Worm (Caenorhabditis elegans) whole organism, late embryonic: Measurements from ENCODE around the gene C24F3.2.

ENCODE experiments used
- K02D7.2 ChIP-seq: sonication (generic microtip); optimal IDR thresholded peaks from 2 replicates; lab custom pipeline; 2017; ENCODE audit warnings: mild to moderate bottlenecking, missing genetic modification characterization, missing compliant biosample characterization
- T23F11.4 ChIP-seq: fragments of 200-800 bp; sonication (Bioruptor generic); optimal IDR thresholded peaks from 2 replicates; lab custom pipeline; 2018; ENCODE audit warnings: mild to moderate bottlenecking, missing genetic modification characterization, missing compliant biosample characterization
- ahr-1 ChIP-seq: sonication (generic microtip); optimal IDR thresholded peaks from 2 replicates; lab custom pipeline; 2016; ENCODE audit warnings: missing genetic modification characterization, missing compliant biosample characterization
- ceh-22 ChIP-seq: sonication (generic microtip); optimal IDR thresholded peaks from 2 replicates; lab custom pipeline; 2017; ENCODE audit warnings: missing biosample characterization, missing genetic modification characterization
- dve-1 ChIP-seq: sonication (generic microtip); optimal IDR thresholded peaks from 2 replicates; lab custom pipeline; 2017; ENCODE audit warnings: antibody characterized with exemption, mild to moderate bottlenecking, missing genetic modification characterization, missing compliant biosample characterization
- fax-1 ChIP-seq: sonication (generic microtip); optimal IDR thresholded peaks from 2 replicates; lab custom pipeline; 2016; ENCODE audit warnings: missing genotype, missing genetic modification characterization, missing compliant biosample characterization
- fkh-10 ChIP-seq: fragments of 150-350 bp; optimal IDR thresholded peaks from 2 replicates; lab custom pipeline; 2014; ENCODE audit warnings: missing biosample characterization, missing genetic modification reagents, missing genetic modification characterization
- hlh-13 ChIP-seq: fragments of 200-800 bp; sonication (Bioruptor generic); optimal IDR thresholded peaks from 2 replicates; lab custom pipeline; 2018; ENCODE audit warnings: mild to moderate bottlenecking, missing genetic modification characterization, missing compliant biosample characterization
- hlh-30 ChIP-seq: sonication (generic microtip); optimal IDR thresholded peaks from 2 replicates; lab custom pipeline; 2017; ENCODE audit warnings: antibody characterized with exemption, missing genetic modification characterization, missing compliant biosample characterization; ENCODE audit not compliant: insufficient read depth
- nfya-1 ChIP-seq: sonication (generic microtip); optimal IDR thresholded peaks from 2 replicates; lab custom pipeline; 2017; ENCODE audit warnings: missing genetic modification characterization, mild to moderate bottlenecking, missing compliant biosample characterization, antibody characterized with exemption, moderate library complexity

DNA sequence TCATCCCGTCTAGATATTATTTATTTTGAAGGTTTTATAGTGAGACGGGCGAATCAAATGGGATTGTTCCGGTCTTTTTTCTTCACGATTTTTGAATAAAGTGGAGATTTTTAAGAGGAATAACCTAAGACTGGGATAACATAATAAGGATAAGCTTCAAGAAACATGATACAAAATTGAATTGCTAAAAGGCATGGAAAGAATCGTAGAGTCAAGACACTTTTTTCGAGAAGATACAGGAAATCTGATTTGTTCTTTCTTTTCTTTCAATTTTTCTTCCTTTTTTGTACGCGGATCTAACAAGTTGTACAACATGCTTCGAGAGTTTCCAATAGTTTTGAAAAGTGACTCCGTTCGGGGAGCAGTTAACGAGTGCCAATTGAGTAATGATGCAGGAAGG, 30.8 kb upstream of the C24F3.2 start:
- TF ChIP-seq T23F11.4 (GFP tag; lab: Kevin White, UChicago), result no peak
- no peak for TF ChIP-seq fkh-10 (GFP tag; lab: Kevin White, UChicago)
- no peak for TF ChIP-seq K02D7.2 (tag; lab: Kevin White, UChicago)
- TF ChIP-seq nfya-1, result no peak
- no peak for TF ChIP-seq dve-1 (tag; lab: Kevin White, UChicago)
- no peak for TF ChIP-seq hlh-30 (tag; lab: Kevin White, UChicago)
- no peak for TF ChIP-seq hlh-13 (GFP tag; lab: Kevin White, UChicago)
- no peak for TF ChIP-seq ahr-1 (tag; lab: Kevin White, UChicago)
- no peak for TF ChIP-seq fax-1
- TF ChIP-seq ceh-22 (tag; lab: Kevin White, UChicago), result no peak
